Fruit fly (Drosophila melanogaster): ENCODE results near the gene Smg6.
A peak's percentile ranks its signal among the peaks of the same experiment; 100 is the strongest.

Smg6 gene

DNA sequence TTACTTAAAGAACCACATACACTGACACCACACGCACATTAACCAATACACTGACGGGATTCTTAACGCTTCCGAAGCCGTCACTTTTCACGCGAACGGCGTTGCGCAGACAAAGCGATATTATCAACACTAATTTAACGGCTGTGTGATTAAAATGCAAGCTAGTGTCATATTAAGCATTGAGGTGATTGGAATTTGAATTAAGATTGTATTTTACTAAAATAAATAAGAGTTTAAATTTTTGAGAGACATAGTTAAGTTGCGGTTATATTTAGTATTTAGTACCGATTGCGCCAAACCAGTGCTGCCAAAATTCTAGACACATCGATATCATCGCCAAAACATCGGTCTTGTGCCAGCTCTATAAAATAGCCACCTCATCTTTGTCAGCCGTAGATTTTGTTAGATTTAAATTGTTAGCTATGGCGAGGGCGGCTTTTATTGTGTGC, 5.8 kb upstream of the Smg6 start, which contains the start of the genes Ythdf and bai (continued):
- peak; percentile 50; the same call in 1 of the 2 replicates for TF ChIP-seq CG3847 (GFP tag; IDR thresholded peaks at IDR 0.05)
- TF ChIP-seq CG3726 (GFP tag; IDR thresholded peaks at IDR 0.05) = no peak
- peak; percentile 27 for TF ChIP-seq CG15479 (GFP tag; optimal IDR thresholded peaks at IDR 0.05)
- TF ChIP-seq dmrt11E (tag; optimal IDR thresholded peaks at IDR 0.05) = peak; percentile 34
- peak; percentile 91 for TF ChIP-seq Scr (GFP tag; IDR thresholded peaks at IDR 0.05; ENCODE audit: partially characterized antibody)
- TF ChIP-seq corto (GFP tag; optimal IDR thresholded peaks at IDR 0.05) = no peak
- TF ChIP-seq gt (GFP tag; IDR thresholded peaks at IDR 0.05) = no peak
- TF ChIP-seq CG4404 (GFP tag; IDR thresholded peaks at IDR 0.05) = no peak
- peak; percentile 14 for TF ChIP-seq tin (GFP tag; optimal IDR thresholded peaks at IDR 0.05)
- no peak for TF ChIP-seq Kr (GFP tag; optimal IDR thresholded peaks at IDR 0.05)
- TF ChIP-seq Antp (GFP tag; optimal IDR thresholded peaks at IDR 0.05) = no peak
- TF ChIP-seq CG8924 (tag; optimal IDR thresholded peaks at IDR 0.05) = no peak
- no peak for TF ChIP-seq Sox100B (GFP tag; optimal IDR thresholded peaks at IDR 0.05)
- 0 out of 2 replicates have a peak, but pooled peaks have one; percentile 19 for TF ChIP-seq CG11085 (GFP tag; IDR thresholded peaks at IDR 0.05)
- no peak for TF ChIP-seq Vsx1 (GFP tag; optimal IDR thresholded peaks at IDR 0.05)
- TF ChIP-seq CG1529 (GFP tag; optimal IDR thresholded peaks at IDR 0.05) = no peak
- TF ChIP-seq CG33557 (GFP tag; optimal IDR thresholded peaks at IDR 0.05) = peak; percentile 47
- peak; percentile 25 for TF ChIP-seq Chrac-16 (GFP tag; optimal IDR thresholded peaks at IDR 0.05)
- no peak for TF ChIP-seq stc (GFP tag; IDR thresholded peaks at IDR 0.05)
- TF ChIP-seq Med (GFP tag) = peak; percentile 73
- TF ChIP-seq chm (GFP tag; IDR thresholded peaks at IDR 0.05) = 0 out of 2 replicates have a peak, but pooled peaks have one; percentile 13
- no peak; the same call in 1 of the 3 replicates for TF ChIP-seq zen2 (GFP tag; IDR thresholded peaks at IDR 0.05; ENCODE audit: partially characterized antibody)
- TF ChIP-seq CG8478 (optimal IDR thresholded peaks at IDR 0.05) = peak; percentile 40
- peak; percentile 49 for TF ChIP-seq exex (tag; optimal IDR thresholded peaks at IDR 0.05)
- peak; percentile 12 for TF ChIP-seq slp2 (GFP tag; optimal IDR thresholded peaks at IDR 0.05)
- no peak for TF ChIP-seq schlank (tag; optimal IDR thresholded peaks at IDR 0.05)
- TF ChIP-seq Max (GFP tag; optimal IDR thresholded peaks at IDR 0.05) = peak; percentile 59
- no peak for TF ChIP-seq Doc2 (GFP tag; IDR thresholded peaks at IDR 0.05)
- TF ChIP-seq MESR4 (GFP tag; optimal IDR thresholded peaks at IDR 0.05) = peak; percentile 25
- no peak for TF ChIP-seq z (GFP tag; IDR thresholded peaks at IDR 0.05)
- TF ChIP-seq lov (optimal IDR thresholded peaks at IDR 0.05) = no peak
- TF ChIP-seq lov (GFP tag; IDR thresholded peaks at IDR 0.05) = no peak
- TF ChIP-seq fd3F (GFP tag; optimal IDR thresholded peaks at IDR 0.05) = no peak
- peak; percentile 83 for TF ChIP-seq hkb (optimal IDR thresholded peaks at IDR 0.05)
- no peak for TF ChIP-seq hkb (GFP tag; IDR thresholded peaks at IDR 0.05)
- no peak for TF ChIP-seq Nf-YB (GFP tag; optimal IDR thresholded peaks at IDR 0.05)
- no peak for TF ChIP-seq CG4820 (GFP tag; optimal IDR thresholded peaks at IDR 0.05)
- no peak for TF ChIP-seq Lpt (GFP tag; optimal IDR thresholded peaks at IDR 0.05)
- TF ChIP-seq mld (GFP tag; IDR thresholded peaks at IDR 0.05; ENCODE audit: partially characterized antibody) = 0 out of 3 replicates have a peak, but pooled peaks have one; percentile 56
- no peak for TF ChIP-seq Tbp (GFP tag; optimal IDR thresholded peaks at IDR 0.05)
- TF ChIP-seq CG15601 (tag; optimal IDR thresholded peaks at IDR 0.05) = no peak
- TF ChIP-seq br (optimal IDR thresholded peaks at IDR 0.05) = no peak
- no peak; the same call in 1 of the 3 replicates for TF ChIP-seq CG34422 (GFP tag; IDR thresholded peaks at IDR 0.05)
- peak; percentile 94 for TF ChIP-seq CG7928 (GFP tag; optimal IDR thresholded peaks at IDR 0.05)
- no peak for TF ChIP-seq CG16863 (GFP tag; optimal IDR thresholded peaks at IDR 0.05)
- TF ChIP-seq CG15073 (GFP tag; optimal IDR thresholded peaks at IDR 0.05) = no peak
- TF ChIP-seq CG8388 (GFP tag; optimal IDR thresholded peaks at IDR 0.05) = no peak
- peak; percentile 44 for TF ChIP-seq NC2β (GFP tag; optimal IDR thresholded peaks at IDR 0.05)
- TF ChIP-seq fd102C (GFP tag; optimal IDR thresholded peaks at IDR 0.05) = no peak
- TF ChIP-seq CG6765 (GFP tag; optimal IDR thresholded peaks at IDR 0.05) = no peak
- TF ChIP-seq sens (GFP tag) = peak; percentile 79
- peak; percentile 64; the same call in 1 of the 2 replicates for TF ChIP-seq slbo (GFP tag; IDR thresholded peaks at IDR 0.05)
- no peak for TF ChIP-seq sim (GFP tag; IDR thresholded peaks at IDR 0.05)

All from whole organism, embryonic.